Fruit fly (Drosophila melanogaster) whole organism, embryonic: ENCODE results near the gene Bicra.
A peak's percentile ranks its signal among the peaks of the same experiment; 100 is the strongest.

Experiments used
- Atf3 ChIP-seq: fragments of 200-800 bp; sonication (Bioruptor generic); optimal IDR thresholded peaks from 3 replicates; lab custom pipeline; 2016; ENCODE audit warnings: missing biosample characterization, missing genetic modification characterization
- Awh ChIP-seq: fragments of 200-800 bp; sonication (Bioruptor generic); IDR thresholded peaks from 2 replicates; pipeline ENCODE4, ENCODE4 v1.3.6; 2022; ENCODE audit warnings: missing biosample characterization, missing genetic modification characterization
- Bdp1 ChIP-seq: fragments of 200-800 bp; sonication (Bioruptor generic); optimal IDR thresholded peaks from 3 replicates; lab custom pipeline; 2016; ENCODE audit warnings: missing biosample characterization, missing genetic modification characterization
- CG1024 ChIP-seq: fragments of 200-800 bp; sonication (Bioruptor generic); IDR thresholded peaks from 2 replicates; pipeline ENCODE4 v1.3.6; 2022; ENCODE audit warnings: missing biosample characterization, missing genetic modification characterization
- CG11504 ChIP-seq: fragments of 200-800 bp; sonication (Bioruptor generic); optimal IDR thresholded peaks from 3 replicates; lab custom pipeline; 2019; ENCODE audit warnings: missing biosample characterization, mild to moderate bottlenecking, missing genetic modification characterization, moderate library complexity
- CG12769 ChIP-seq: fragments of 200-800 bp; sonication (Bioruptor generic); optimal IDR thresholded peaks from 2 replicates; lab custom pipeline; 2019; ENCODE audit warnings: missing biosample characterization, mild to moderate bottlenecking, missing genetic modification characterization, moderate library complexity
- CG13296 ChIP-seq: fragments of 200-800 bp; sonication (Bioruptor generic); optimal IDR thresholded peaks from 3 replicates; lab custom pipeline; 2018; ENCODE audit warnings: missing biosample characterization, mild to moderate bottlenecking, missing genetic modification characterization
- CG15073 ChIP-seq: fragments of 200-800 bp; sonication (Bioruptor generic); optimal IDR thresholded peaks from 2 replicates; lab custom pipeline; 2016; ENCODE audit warnings: missing biosample characterization, missing genetic modification characterization
- CG17829 ChIP-seq: fragments of 200-800 bp; optimal IDR thresholded peaks from 2 replicates; lab custom pipeline; 2019; ENCODE audit warnings: missing biosample characterization, mild to moderate bottlenecking, missing genetic modification characterization, moderate library complexity
- CG18262 ChIP-seq: fragments of 200-800 bp; optimal IDR thresholded peaks from 3 replicates; lab custom pipeline; 2019; ENCODE audit warnings: missing biosample characterization, mild to moderate bottlenecking, missing genetic modification characterization, moderate library complexity
- CG18764 ChIP-seq: fragments of 200-800 bp; sonication (Bioruptor generic); optimal IDR thresholded peaks from 3 replicates; lab custom pipeline; 2016; ENCODE audit warnings: missing biosample characterization, missing genetic modification characterization
- CG2116 ChIP-seq: fragments of 200-800 bp; sonication (Bioruptor generic); optimal IDR thresholded peaks from 3 replicates; lab custom pipeline; 2018; ENCODE audit warnings: missing biosample characterization, mild to moderate bottlenecking, missing genetic modification characterization
- CG3065 ChIP-seq: fragments of 200-800 bp; sonication (Bioruptor generic); optimal IDR thresholded peaks from 2 replicates; lab custom pipeline; 2016; ENCODE audit warnings: missing biosample characterization, missing genetic modification characterization
- CG32767 ChIP-seq: fragments of 200-800 bp; sonication (Bioruptor generic); IDR thresholded peaks from 2 replicates; pipeline ENCODE4 v1.3.6; 2022; ENCODE audit warnings: missing biosample characterization, missing genetic modification characterization
- CG34376 ChIP-seq: fragments of 200-800 bp; sonication (Bioruptor generic); optimal IDR thresholded peaks from 2 replicates; lab custom pipeline; 2018; ENCODE audit warnings: missing biosample characterization, mild to moderate bottlenecking, missing genetic modification characterization
- CG6175 ChIP-seq: fragments of 200-800 bp; sonication (Bioruptor generic); IDR thresholded peaks from 3 replicates; pipeline ENCODE4 v1.3.6; 2022; ENCODE audit warnings: missing biosample characterization, missing genetic modification characterization
- CG7271 ChIP-seq: fragments of 200-800 bp; sonication (Bioruptor generic); optimal IDR thresholded peaks from 2 replicates; lab custom pipeline; 2018; ENCODE audit warnings: missing biosample characterization, mild to moderate bottlenecking, missing genetic modification characterization, moderate library complexity
- CG7928 ChIP-seq: fragments of 200-800 bp; sonication (Bioruptor generic); optimal IDR thresholded peaks from 2 replicates; lab custom pipeline; 2017; ENCODE audit warnings: missing biosample characterization, mild to moderate bottlenecking, missing genetic modification characterization
- CG9876 ChIP-seq: fragments of 200-800 bp; sonication (Bioruptor generic); optimal IDR thresholded peaks from 2 replicates; lab custom pipeline; 2016; ENCODE audit warnings: missing biosample characterization, missing genetic modification characterization
- CHES-1-like ChIP-seq: fragments of 200-800 bp; sonication (Bioruptor generic); optimal IDR thresholded peaks from 2 replicates; lab custom pipeline; 2016; ENCODE audit warnings: missing biosample characterization, missing genetic modification characterization
- Doc3 ChIP-seq: fragments of 200-800 bp; sonication (Bioruptor generic); IDR thresholded peaks from 3 replicates; pipeline ENCODE4 v1.3.6; 2022; ENCODE audit warnings: missing biosample characterization, missing genetic modification characterization; ENCODE audit not compliant: partially characterized antibody
- Dref ChIP-seq: fragments of 200-800 bp; sonication (Bioruptor generic); IDR thresholded peaks from 2 replicates; pipeline ENCODE4 v1.3.6; 2022; ENCODE audit warnings: missing biosample characterization, missing genetic modification characterization
- Gug ChIP-seq: fragments of 200-800 bp; sonication (Bioruptor generic); IDR thresholded peaks from 4 replicates; pipeline ENCODE4 v1.3.6; 2022; ENCODE audit warnings: missing biosample characterization, missing genetic modification characterization
- HmgD ChIP-seq: fragments of 200-800 bp; sonication (Bioruptor generic); optimal IDR thresholded peaks from 3 replicates; lab custom pipeline; 2016; ENCODE audit warnings: missing biosample characterization, missing genetic modification characterization
- Kr ChIP-seq: fragments of 200-800 bp; sonication (Bioruptor generic); optimal IDR thresholded peaks from 2 replicates; lab custom pipeline; 2017; ENCODE audit warnings: missing biosample characterization, mild to moderate bottlenecking, missing genetic modification characterization
- MBD-R2 ChIP-seq: fragments of 200-800 bp; sonication (Bioruptor generic); IDR thresholded peaks from 2 replicates; pipeline ENCODE4 v1.3.6; 2022; ENCODE audit warnings: missing biosample characterization, missing genetic modification characterization
- NC2β ChIP-seq: fragments of 200-800 bp; sonication (Bioruptor generic); optimal IDR thresholded peaks from 2 replicates; lab custom pipeline; 2016; ENCODE audit warnings: missing biosample characterization, missing genetic modification characterization
- NfI ChIP-seq: fragments of 200-800 bp; sonication (Bioruptor generic); optimal IDR thresholded peaks from 3 replicates; lab custom pipeline; 2018; ENCODE audit warnings: missing biosample characterization, mild to moderate bottlenecking, missing genetic modification characterization, moderate library complexity
- Sry-β ChIP-seq: fragments of 200-800 bp; sonication (Bioruptor generic); optimal IDR thresholded peaks from 2 replicates; lab custom pipeline; 2018; ENCODE audit warnings: missing biosample characterization, mild to moderate bottlenecking, missing genetic modification characterization, moderate library complexity
- Taf1 ChIP-seq: fragments of 200-800 bp; sonication (Bioruptor generic); IDR thresholded peaks from 2 replicates; pipeline ENCODE4 v1.3.6; 2022; ENCODE audit warnings: missing biosample characterization, missing genetic modification characterization
- Vsx1 ChIP-seq: fragments of 200-800 bp; sonication (Bioruptor generic); optimal IDR thresholded peaks from 2 replicates; lab custom pipeline; 2017; ENCODE audit warnings: missing biosample characterization, mild to moderate bottlenecking, missing genetic modification characterization, missing genetic modification reagents
- Xrp1 ChIP-seq: fragments of 200-800 bp; sonication (Bioruptor generic); IDR thresholded peaks from 2 replicates; pipeline ENCODE4 v1.3.6; 2022; ENCODE audit warnings: missing biosample characterization, missing genetic modification characterization
- al ChIP-seq: fragments of 200-800 bp; sonication (Bioruptor generic); IDR thresholded peaks from 2 replicates; pipeline ENCODE4 v1.3.6; 2022; ENCODE audit warnings: missing biosample characterization, missing genetic modification characterization
- amos ChIP-seq: fragments of 200-800 bp; sonication (Bioruptor generic); IDR thresholded peaks from 2 replicates; pipeline ENCODE4 v1.3.6; 2022; ENCODE audit warnings: missing biosample characterization, missing genetic modification characterization; ENCODE audit not compliant: partially characterized antibody
- ash1 ChIP-seq: fragments of 200-800 bp; sonication (Bioruptor generic); optimal IDR thresholded peaks from 2 replicates; lab custom pipeline; 2018; ENCODE audit warnings: missing biosample characterization, mild to moderate bottlenecking, missing genetic modification characterization
- disco-r ChIP-seq: fragments of 200-800 bp; sonication (Bioruptor generic); optimal IDR thresholded peaks from 2 replicates; lab custom pipeline; 2016; ENCODE audit warnings: missing biosample characterization, missing genetic modification characterization
- fru ChIP-seq: fragments of >200 bp; optimal IDR thresholded peaks from 2 replicates; lab custom pipeline; 2017
- kay ChIP-seq: fragments of 200-800 bp; sonication (Bioruptor generic); optimal IDR thresholded peaks from 2 replicates; lab custom pipeline; 2016; ENCODE audit warnings: missing biosample characterization, missing genetic modification characterization
- mam ChIP-seq: fragments of 200-800 bp; sonication (Bioruptor generic); optimal IDR thresholded peaks from 3 replicates; lab custom pipeline; 2016; ENCODE audit warnings: missing biosample characterization, missing genetic modification characterization
- pita ChIP-seq: fragments of 200-800 bp; sonication (Bioruptor generic); optimal IDR thresholded peaks from 2 replicates; lab custom pipeline; 2017; ENCODE audit warnings: missing biosample characterization, mild to moderate bottlenecking, missing genetic modification characterization
- repo ChIP-seq: fragments of 200-800 bp; sonication (Bioruptor generic); optimal IDR thresholded peaks from 2 replicates; lab custom pipeline; 2016; ENCODE audit warnings: missing biosample characterization, missing genetic modification characterization
- row ChIP-seq: fragments of 200-800 bp; sonication (Bioruptor generic); IDR thresholded peaks from 3 replicates; pipeline ENCODE4 v1.3.6; 2022; ENCODE audit warnings: missing biosample characterization, missing genetic modification characterization
- run ChIP-seq: fragments of 200-800 bp; sonication (Bioruptor generic); optimal IDR thresholded peaks from 3 replicates; lab custom pipeline; 2018; ENCODE audit warnings: missing biosample characterization, mild to moderate bottlenecking, missing genetic modification characterization
- salm ChIP-seq: fragments of 200-800 bp; sonication (Bioruptor generic); optimal IDR thresholded peaks from 2 replicates; lab custom pipeline; 2018; ENCODE audit warnings: missing biosample characterization, mild to moderate bottlenecking, missing genetic modification characterization
- sc ChIP-seq, 3 experiments: fragments of >200 bp in 2 of 3; fragments of 200-800 bp in 1 of 3; sonication (Bioruptor generic) in 1 of 3; optimal IDR thresholded peaks; 2 replicates in 2 of 3; 3 replicates in 1 of 3; lab custom pipeline; 2017; ENCODE audit warnings: mild to moderate bottlenecking in 1 of 3, missing biosample characterization in 1 of 3, missing genetic modification characterization in 1 of 3, missing genetic modification reagents in 1 of 3
- slbo ChIP-seq: fragments of 200-800 bp; sonication (Bioruptor generic); IDR thresholded peaks from 2 replicates; pipeline ENCODE4 v1.3.6; 2022; ENCODE audit warnings: missing biosample characterization, missing genetic modification characterization
- sqz ChIP-seq: fragments of 200-800 bp; sonication (Bioruptor generic); optimal IDR thresholded peaks from 3 replicates; lab custom pipeline; 2018; ENCODE audit warnings: missing biosample characterization, mild to moderate bottlenecking, missing genetic modification characterization
- tx ChIP-seq: fragments of 200-800 bp; sonication (Bioruptor generic); optimal IDR thresholded peaks from 2 replicates; lab custom pipeline; 2016; ENCODE audit warnings: missing biosample characterization, missing genetic modification characterization
- yki ChIP-seq: fragments of >200 bp; optimal IDR thresholded peaks from 3 replicates; lab custom pipeline; 2018
- zen ChIP-seq: fragments of 200-800 bp; sonication (Bioruptor generic); optimal IDR thresholded peaks from 3 replicates; lab custom pipeline; 2018; ENCODE audit warnings: missing biosample characterization, mild to moderate bottlenecking, missing genetic modification characterization, moderate library complexity

Gene Bicra

dm6 chr3R:29033909-29034629 lies 28.8 kb upstream of the Bicra start, which contains the start of the genes beta4GalNAcTB and Cpsf100 (continued):
- no peak for TF ChIP-seq disco-r
- no peak for TF ChIP-seq Doc3 (GFP tag; lab: Robert Waterston, UW)
- TF ChIP-seq Bdp1, result peak; percentile 48
- peak; percentile 8 for TF ChIP-seq CG3065 (GFP tag; lab: Kevin White, UChicago)
- TF ChIP-seq CG2116 (GFP tag; lab: Kevin White, UChicago), result peak; percentile 38
- no peak for TF ChIP-seq salm (tag; lab: Kevin White, UChicago)
- no peak for TF ChIP-seq Vsx1
- TF ChIP-seq CG12769 (tag; lab: Kevin White, UChicago), result no peak
- TF ChIP-seq CG18262 (tag; lab: Kevin White, UChicago), result peak; percentile 83
- peak; percentile 91 for TF ChIP-seq CG7928 (GFP tag; lab: Kevin White, UChicago)
- TF ChIP-seq yki, result no peak
- no peak for TF ChIP-seq sqz (GFP tag; lab: Kevin White, UChicago)
- peak; percentile 25 for TF ChIP-seq tx (GFP tag; lab: Kevin White, UChicago)
- TF ChIP-seq Taf1 (GFP tag; lab: Robert Waterston, UW), result 0 out of 2 replicates have a peak, but pooled peaks have one; percentile 7
- TF ChIP-seq CHES-1-like (GFP tag; lab: Kevin White, UChicago), result peak; percentile 47
- TF ChIP-seq Kr (GFP tag; lab: Kevin White, UChicago), result no peak
- no peak for TF ChIP-seq CG32767 (GFP tag; lab: Robert Waterston, UW)
- peak; percentile 17 for TF ChIP-seq CG7271 (tag; lab: Kevin White, UChicago)
- TF ChIP-seq amos (GFP tag; lab: Robert Waterston, UW), result no peak
- no peak for TF ChIP-seq pita (GFP tag; lab: Kevin White, UChicago)
- no peak for TF ChIP-seq HmgD
- no peak for TF ChIP-seq run (tag; lab: Kevin White, UChicago)
- peak; percentile 27 for TF ChIP-seq NC2β (GFP tag; lab: Kevin White, UChicago)
- peak; percentile 56 for TF ChIP-seq zen (tag; lab: Kevin White, UChicago)
- TF ChIP-seq CG13296 (GFP tag; lab: Kevin White, UChicago), result no peak
- TF ChIP-seq Dref (GFP tag; lab: Robert Waterston, UW), result no peak
- TF ChIP-seq Sry-β, result no peak
- TF ChIP-seq Gug (GFP tag; lab: Robert Waterston, UW), result peak; percentile 71
- TF ChIP-seq Awh (GFP tag; lab: Robert Waterston, UW), result no peak
- peak; percentile 21 for TF ChIP-seq CG34376
- TF ChIP-seq Xrp1 (GFP tag; lab: Robert Waterston, UW), result peak; percentile 49
- TF ChIP-seq CG9876 (GFP tag; lab: Kevin White, UChicago), result peak; percentile 51
- peak; percentile 72 for TF ChIP-seq CG11504
- TF ChIP-seq CG18764 (GFP tag; lab: Kevin White, UChicago), result peak; percentile 49
- TF ChIP-seq CG17829 (tag; lab: Kevin White, UChicago), result peak; percentile 56
- TF ChIP-seq MBD-R2 (GFP tag; lab: Robert Waterston, UW), result peak; percentile 89
- peak; percentile 65 for TF ChIP-seq al (GFP tag; lab: Robert Waterston, UW)
- TF ChIP-seq repo (GFP tag; lab: Kevin White, UChicago), result no peak
- no peak for TF ChIP-seq ash1
- TF ChIP-seq kay (GFP tag; lab: Kevin White, UChicago), result peak; percentile 67
- peak; percentile 85 for TF ChIP-seq row (GFP tag; lab: Robert Waterston, UW)
- peak; percentile 87 for TF ChIP-seq slbo (GFP tag; lab: Robert Waterston, UW)
- no peak for TF ChIP-seq sc (optimal IDR thresholded peaks at IDR 0.05; lab: Kevin White, UChicago)
- TF ChIP-seq sc (GFP tag; optimal IDR thresholded peaks at IDR 0.05; lab: Kevin White, UChicago), result peak; percentile 67
- TF ChIP-seq CG1024, result peak; percentile 34; the same call in 1 of the 2 replicates
- 0 out of 3 replicates have a peak, but pooled peaks have one; percentile 25 for TF ChIP-seq CG6175 (GFP tag; lab: Robert Waterston, UW)
- no peak for TF ChIP-seq fru
- TF ChIP-seq NfI (GFP tag; lab: Kevin White, UChicago), result peak; percentile 62
- TF ChIP-seq CG15073 (GFP tag; lab: Kevin White, UChicago), result peak; percentile 16
- peak; percentile 64 for TF ChIP-seq mam (GFP tag; lab: Kevin White, UChicago)
- peak; percentile 10 for TF ChIP-seq Atf3 (GFP tag; lab: Kevin White, UChicago)
